Worm (Caenorhabditis elegans) whole organism, young adult: Measurements from ENCODE around the gene rpb-2.

Experiments
- B0261.1 ChIP-seq: sonication (generic microtip); optimal IDR thresholded peaks from 2 replicates; lab custom pipeline; 2016; ENCODE audit warnings: mild to moderate bottlenecking, missing genetic modification characterization, moderate library complexity, missing compliant biosample characterization
- F23B12.7 ChIP-seq: sonication (generic microtip); optimal IDR thresholded peaks from 2 replicates; lab custom pipeline; 2017; ENCODE audit warnings: missing genetic modification characterization, mild to moderate bottlenecking, missing compliant biosample characterization, antibody characterized with exemption, moderate library complexity; ENCODE audit not compliant: insufficient read depth
- F39B2.1 ChIP-seq: fragments of 200-800 bp; sonication (Bioruptor generic); IDR thresholded peaks from 2 replicates; pipeline ENCODE4 v1.3.6; 2022; ENCODE audit warnings: missing genetic modification reagents, missing genetic modification characterization, missing compliant biosample characterization
- F49E8.2 ChIP-seq: sonication (generic microtip); optimal IDR thresholded peaks from 3 replicates; lab custom pipeline; 2017; ENCODE audit warnings: missing genetic modification characterization, mild to moderate bottlenecking, missing compliant biosample characterization, antibody characterized with exemption, moderate library complexity; ENCODE audit not compliant: insufficient read depth
- T26A5.8 ChIP-seq: sonication (generic microtip); optimal IDR thresholded peaks from 2 replicates; lab custom pipeline; 2016; ENCODE audit warnings: missing genetic modification characterization, missing compliant biosample characterization
- Y67H2A.10 ChIP-seq: fragments of 200-800 bp; sonication (Bioruptor generic); conservative IDR thresholded peaks from 2 replicates; pipeline ENCODE4 v1.3.6; 2022; ENCODE audit warnings: missing genetic modification reagents, missing genetic modification characterization, missing compliant biosample characterization
- Y95B8A.8 ChIP-seq: fragments of 200-800 bp; sonication (Bioruptor generic); IDR thresholded peaks from 2 replicates; pipeline ENCODE4 v1.3.6; 2022; ENCODE audit warnings: missing genetic modification reagents, missing genetic modification characterization, missing compliant biosample characterization
- ama-1 ChIP-seq, 3 experiments: fragments of 150-350 bp in 1 of 3; sonication (generic microtip) in 2 of 3; optimal IDR thresholded peaks; 2 replicates each; lab custom pipeline; 2014 to 2018; ENCODE audit warnings: missing biosample characterization in 2 of 3, missing genetic modification characterization in 2 of 3, missing genetic modification reagents in 2 of 3
- aptf-2 ChIP-seq: fragments of 200-800 bp; sonication (Bioruptor generic); conservative IDR thresholded peaks from 2 replicates; pipeline ENCODE4 v1.3.6; 2022; ENCODE audit warnings: missing genetic modification reagents, missing genetic modification characterization, missing compliant biosample characterization
- atf-7 ChIP-seq: sonication (generic microtip); optimal IDR thresholded peaks from 2 replicates; lab custom pipeline; 2017; ENCODE audit warnings: mild to moderate bottlenecking, missing genetic modification characterization, missing compliant biosample characterization
- ceh-79 ChIP-seq: sonication (generic microtip); optimal IDR thresholded peaks from 2 replicates; lab custom pipeline; 2017; ENCODE audit warnings: mild to moderate bottlenecking, missing genetic modification characterization, missing compliant biosample characterization
- die-1 ChIP-seq: sonication (generic microtip); optimal IDR thresholded peaks from 2 replicates; lab custom pipeline; 2016; ENCODE audit warnings: missing genotype, mild to moderate bottlenecking, missing genetic modification characterization, missing compliant biosample characterization
- dox-1 ChIP-seq: fragments of 200-800 bp; sonication (Bioruptor generic); IDR thresholded peaks from 2 replicates; pipeline ENCODE4 v1.3.6; 2022; ENCODE audit warnings: missing genetic modification reagents, missing genetic modification characterization, missing compliant biosample characterization
- dpff-1 ChIP-seq: sonication (generic microtip); optimal IDR thresholded peaks from 2 replicates; lab custom pipeline; 2017; ENCODE audit warnings: mild to moderate bottlenecking, missing genetic modification characterization, missing compliant biosample characterization
- efl-1 ChIP-seq: fragments of 150-350 bp; optimal IDR thresholded peaks from 2 replicates; lab custom pipeline; 2014; ENCODE audit warnings: missing biosample characterization, missing genetic modification reagents, missing genetic modification characterization
- ekl-4 ChIP-seq: fragments of 200-800 bp; sonication (Bioruptor generic); IDR thresholded peaks from 2 replicates; pipeline ENCODE4 v1.3.6; 2022; ENCODE audit warnings: missing genetic modification reagents, missing genetic modification characterization, missing compliant biosample characterization
- ets-4 ChIP-seq: fragments of 200-800 bp; sonication (Bioruptor generic); optimal IDR thresholded peaks from 2 replicates; lab custom pipeline; 2018; ENCODE audit warnings: mild to moderate bottlenecking, missing genetic modification characterization, missing compliant biosample characterization
- fkh-3 ChIP-seq: sonication (generic microtip); optimal IDR thresholded peaks from 2 replicates; lab custom pipeline; 2016; ENCODE audit warnings: mild to moderate bottlenecking, missing genetic modification characterization, missing compliant biosample characterization
- hsf-1 ChIP-seq: fragments of 200-800 bp; sonication (Bioruptor generic); IDR thresholded peaks from 2 replicates; pipeline ENCODE4 v1.3.6; 2022; ENCODE audit warnings: missing genetic modification reagents, missing genetic modification characterization, missing compliant biosample characterization
- lin-26 ChIP-seq: fragments of 200-800 bp; sonication (Bioruptor generic); IDR thresholded peaks from 2 replicates; pipeline ENCODE4 v1.3.6; 2022; ENCODE audit warnings: missing genetic modification reagents, missing genetic modification characterization, missing compliant biosample characterization
- lin-54 ChIP-seq: fragments of 200-800 bp; sonication (Bioruptor generic); optimal IDR thresholded peaks from 2 replicates; lab custom pipeline; 2018; ENCODE audit warnings: mild to moderate bottlenecking, missing genetic modification characterization, missing compliant biosample characterization
- lir-1 ChIP-seq: fragments of 200-800 bp; sonication (Bioruptor generic); conservative IDR thresholded peaks from 2 replicates; pipeline ENCODE4 v1.3.6; 2022; ENCODE audit warnings: missing genetic modification reagents, missing genetic modification characterization, missing compliant biosample characterization
- madf-6 ChIP-seq: fragments of 200-800 bp; sonication (Bioruptor generic); IDR thresholded peaks from 2 replicates; pipeline ENCODE4 v1.3.6; 2022; ENCODE audit warnings: missing genetic modification reagents, missing genetic modification characterization, missing compliant biosample characterization
- mcd-1 ChIP-seq: fragments of 200-800 bp; sonication (Bioruptor generic); IDR thresholded peaks from 2 replicates; pipeline ENCODE4 v1.3.6; 2022; ENCODE audit warnings: missing genetic modification reagents, missing genetic modification characterization, missing compliant biosample characterization
- mes-4 ChIP-seq: sonication (generic microtip); optimal IDR thresholded peaks from 2 replicates; lab custom pipeline; 2016; ENCODE audit warnings: missing genotype, missing genetic modification characterization, missing compliant biosample characterization
- nfyb-1 ChIP-seq: fragments of 200-800 bp; sonication (Bioruptor generic); IDR thresholded peaks from 2 replicates; pipeline ENCODE4 v1.3.6; 2022; ENCODE audit warnings: missing genetic modification reagents, missing genetic modification characterization, missing compliant biosample characterization
- nhr-179 ChIP-seq: sonication (generic microtip); optimal IDR thresholded peaks from 2 replicates; lab custom pipeline; 2016; ENCODE audit warnings: mild to moderate bottlenecking, missing genetic modification characterization, missing compliant biosample characterization
- pha-4 ChIP-seq: fragments of 150-350 bp; sonication (generic microtip); optimal IDR thresholded peaks from 2 replicates; lab custom pipeline; 2014; ENCODE audit warnings: missing biosample characterization, missing genetic modification reagents, missing genetic modification characterization
- rcor-1 ChIP-seq: fragments of 200-800 bp; sonication (Bioruptor generic); IDR thresholded peaks from 2 replicates; pipeline ENCODE4 v1.3.6; 2022; ENCODE audit warnings: missing genetic modification reagents, missing genetic modification characterization, missing compliant biosample characterization
- repo-1 ChIP-seq: sonication (generic microtip); optimal IDR thresholded peaks from 2 replicates; lab custom pipeline; 2017; ENCODE audit warnings: mild to moderate bottlenecking, missing genetic modification characterization, missing compliant biosample characterization
- sdz-38 ChIP-seq: sonication (generic microtip); optimal IDR thresholded peaks from 2 replicates; lab custom pipeline; 2016; ENCODE audit warnings: missing genotype, missing genetic modification characterization, missing compliant biosample characterization
- ztf-18 ChIP-seq: sonication (generic microtip); optimal IDR thresholded peaks from 2 replicates; lab custom pipeline; 2016; ENCODE audit warnings: missing genotype, mild to moderate bottlenecking, missing genetic modification characterization, missing compliant biosample characterization
- ztf-25 ChIP-seq: fragments of 200-800 bp; sonication (Bioruptor generic); IDR thresholded peaks from 2 replicates; pipeline ENCODE4 v1.3.6; 2022; ENCODE audit warnings: missing genetic modification reagents, missing genetic modification characterization, missing compliant biosample characterization

The rpb-2 gene

DNA sequence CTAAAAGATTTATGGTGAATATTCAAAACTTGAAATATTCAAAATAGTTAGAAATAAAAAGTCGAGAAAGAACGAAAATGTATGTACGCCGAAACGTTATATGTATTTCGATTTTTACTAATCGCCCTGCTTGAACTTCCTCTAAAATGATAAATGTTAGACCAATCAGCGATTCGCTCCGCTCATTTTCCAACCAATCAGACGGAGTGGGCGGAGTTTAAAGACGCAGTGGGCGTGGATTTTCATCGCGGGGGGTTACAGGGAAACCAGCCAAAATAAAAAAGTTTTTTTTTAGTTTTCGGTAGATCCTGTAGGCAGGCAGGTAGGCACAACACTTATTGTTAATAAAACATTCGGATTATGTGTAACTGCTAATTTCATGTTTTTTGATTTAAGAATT lies 13.6 kb downstream of the rpb-2 start:
- TF ChIP-seq Y67H2A.10 (GFP tag; lab: Robert Waterston, UW): no peak
- no peak for TF ChIP-seq madf-6 (GFP tag; lab: Robert Waterston, UW)
- TF ChIP-seq nfyb-1 (GFP tag; lab: Robert Waterston, UW): peak; percentile 64; the same call in 1 of the 2 replicates
- no peak for TF ChIP-seq F23B12.7
- TF ChIP-seq F39B2.1 (GFP tag; lab: Robert Waterston, UW): no peak

ce11 chrIII:4956566-4956965 lies 17.2 kb downstream of the rpb-2 start, which contains the start of gene C26E6.1:
TSS of gene C26E6.1 (plus strand) at chrIII:4956866.
- no peak for TF ChIP-seq lir-1 (GFP tag; lab: Robert Waterston, UW)
- no peak for TF ChIP-seq ceh-79 (tag; lab: Kevin White, UChicago)
- no peak for TF ChIP-seq ama-1 (optimal IDR thresholded peaks at IDR 0.05; lab: Kevin White, UChicago)
- TF ChIP-seq ama-1 (GFP tag; optimal IDR thresholded peaks at IDR 0.05; lab: Kevin White, UChicago): no peak
- no peak for TF ChIP-seq nhr-179 (tag; lab: Kevin White, UChicago)
- no peak for TF ChIP-seq efl-1

DNA sequence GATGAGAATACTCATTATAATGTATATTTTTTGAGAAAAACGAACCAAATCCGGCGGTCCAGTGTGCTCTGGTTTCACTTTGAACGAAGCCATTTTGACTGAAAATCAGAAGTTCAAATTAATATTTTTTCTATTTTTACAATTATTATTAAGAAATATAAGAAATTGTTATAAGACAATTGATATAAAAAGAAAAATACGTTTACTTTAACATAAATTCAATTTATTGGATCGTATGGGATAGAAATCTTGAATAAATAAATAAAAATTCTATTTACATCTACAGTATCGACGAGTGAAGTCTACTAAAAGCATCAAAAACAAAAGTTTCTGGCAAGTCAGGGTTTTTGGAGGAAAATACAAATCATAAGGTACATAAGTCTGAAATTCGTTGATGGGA lies 20.8 kb downstream of the rpb-2 start, which contains the start of gene C27F2.4:
Gene C27F2.4, minus strand, starts transcription at position 101 of the 400 bp plus-strand sequence.
- no peak for TF ChIP-seq rcor-1 (GFP tag; lab: Robert Waterston, UW)
- TF ChIP-seq hsf-1 (GFP tag; lab: Robert Waterston, UW): no peak
- no peak for TF ChIP-seq ztf-25 (GFP tag; lab: Robert Waterston, UW)
- no peak for TF ChIP-seq B0261.1 (tag; lab: Kevin White, UChicago)
- no peak for TF ChIP-seq mes-4 (tag; lab: Kevin White, UChicago)
- no peak for TF ChIP-seq dox-1 (GFP tag; lab: Robert Waterston, UW)
- no peak for TF ChIP-seq fkh-3 (tag; lab: Kevin White, UChicago)
- TF ChIP-seq aptf-2 (GFP tag; lab: Robert Waterston, UW): no peak
- TF ChIP-seq sdz-38: no peak
- no peak for TF ChIP-seq dpff-1
- TF ChIP-seq, all 124 proteins: peak for 0

- no peak for TF ChIP-seq Y95B8A.8 (GFP tag; lab: Robert Waterston, UW)
- no peak for TF ChIP-seq nhr-179 (tag; lab: Kevin White, UChicago)
- no peak for TF ChIP-seq F49E8.2 (tag; lab: Kevin White, UChicago)
- no peak for TF ChIP-seq pha-4 (tag; lab: Kevin White, UChicago)
- TF ChIP-seq ets-4 (GFP tag; lab: Kevin White, UChicago): no peak
- TF ChIP-seq ekl-4 (GFP tag; lab: Robert Waterston, UW): 0 out of 2 replicates have a peak, but pooled peaks have one; percentile 18
- TF ChIP-seq madf-6 (GFP tag; lab: Robert Waterston, UW): peak; percentile 34; the same call in 1 of the 2 replicates
- no peak for TF ChIP-seq mcd-1
- peak; percentile 38; the same call in 1 of the 2 replicates for TF ChIP-seq lin-26
- peak; percentile 9 for TF ChIP-seq ztf-18
- TF ChIP-seq repo-1: no peak
- TF ChIP-seq, all 124 proteins: peak for 4
Measured at ce11 chrIII:4961281-4961680, 21.9 kb downstream of the rpb-2 start.

ce11 chrIII:4962393-4962792 lies 23.0 kb downstream of the rpb-2 start, which contains the start of gene vps-22:
TSS of gene vps-22 (minus strand) at chrIII:4962493.
- TF ChIP-seq die-1 (tag; lab: Kevin White, UChicago): no peak
- no peak for TF ChIP-seq atf-7 (tag; lab: Kevin White, UChicago)
- TF ChIP-seq lin-54 (GFP tag; lab: Kevin White, UChicago): no peak
- TF ChIP-seq T26A5.8 (tag; lab: Kevin White, UChicago): no peak
- no peak for TF ChIP-seq madf-6 (GFP tag; lab: Robert Waterston, UW)
